Fruit fly (Drosophila melanogaster): ENCODE results near the gene Taf3.

Gene Taf3

DNA sequence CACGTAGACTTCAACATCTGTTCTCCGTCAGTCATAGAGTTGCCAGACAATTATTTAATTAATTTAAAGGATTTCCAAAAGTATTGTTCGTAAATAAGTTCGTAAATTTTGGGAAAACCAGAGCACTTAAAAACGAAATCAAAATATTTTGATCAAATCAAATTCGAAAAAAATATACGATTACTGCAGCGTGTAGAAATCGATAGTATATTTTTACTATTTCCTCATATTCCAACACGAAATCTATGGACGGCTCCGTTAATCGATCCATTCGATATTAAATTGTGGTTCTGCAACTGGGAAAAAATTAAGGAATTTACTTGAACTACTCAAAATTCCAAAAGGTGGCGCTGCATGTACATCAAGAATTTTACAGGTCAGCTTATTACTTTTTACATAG is 19.8 kb upstream of the Taf3 start (continued):
- TF ChIP-seq CG12391 (tag; optimal IDR thresholded peaks at IDR 0.05): peak; percentile 67
- TF ChIP-seq crp (GFP tag; optimal IDR thresholded peaks at IDR 0.05): peak; percentile 8 to 68
- TF ChIP-seq CG11560 (tag; IDR thresholded peaks at IDR 0.05): peak; percentile 99
- TF ChIP-seq unc-4 (GFP tag; IDR thresholded peaks at IDR 0.05; ENCODE audit: partially characterized antibody): peak; percentile 96
- peak; percentile 58 for TF ChIP-seq Xbp1 (GFP tag; optimal IDR thresholded peaks at IDR 0.05)
- peak; percentile 20 for TF ChIP-seq CG34376 (GFP tag; optimal IDR thresholded peaks at IDR 0.05)
- peak; percentile 96 for TF ChIP-seq Dll (GFP tag; IDR thresholded peaks at IDR 0.05; ENCODE audit: partially characterized antibody)
- no peak for TF ChIP-seq ham (GFP tag; IDR thresholded peaks at IDR 0.05)
- TF ChIP-seq CTCF (GFP tag; optimal IDR thresholded peaks at IDR 0.05): peak; percentile 97
- no peak for TF ChIP-seq lab (GFP tag; optimal IDR thresholded peaks at IDR 0.05)
- TF ChIP-seq eve (GFP tag; optimal IDR thresholded peaks at IDR 0.05): no peak
- TF ChIP-seq ATbp (GFP tag; optimal IDR thresholded peaks at IDR 0.05): no peak
- TF ChIP-seq Nf-YB (GFP tag; optimal IDR thresholded peaks at IDR 0.05): peak; percentile 32
- TF ChIP-seq CG33557 (GFP tag; optimal IDR thresholded peaks at IDR 0.05): no peak
- TF ChIP-seq fd102C (GFP tag; optimal IDR thresholded peaks at IDR 0.05): no peak
- TF ChIP-seq sc (optimal IDR thresholded peaks at IDR 0.05): no peak
- no peak for TF ChIP-seq sc (GFP tag; optimal IDR thresholded peaks at IDR 0.05)
- peak; percentile 29 for TF ChIP-seq CG8089 (GFP tag; optimal IDR thresholded peaks at IDR 0.05)
- peak; percentile 46 for TF ChIP-seq grau (tag; optimal IDR thresholded peaks at IDR 0.05)
- TF ChIP-seq ERR (GFP tag; optimal IDR thresholded peaks at IDR 0.05): peak; percentile 39
- no peak for TF ChIP-seq hkb (optimal IDR thresholded peaks at IDR 0.05)
- TF ChIP-seq hkb (GFP tag; IDR thresholded peaks at IDR 0.05): 0 out of 2 replicates have a peak, but pooled peaks have one; percentile 17
- no peak for TF ChIP-seq CG3065 (GFP tag; optimal IDR thresholded peaks at IDR 0.05)
- TF ChIP-seq CG14014 (GFP tag; IDR thresholded peaks at IDR 0.05): peak; percentile 36; the same call in 1 of the 2 replicates
- no peak for TF ChIP-seq tio (GFP tag; optimal IDR thresholded peaks at IDR 0.05)
- TF ChIP-seq Med (GFP tag): peak; percentile 91
- no peak for TF ChIP-seq B-H1 (GFP tag; IDR thresholded peaks at IDR 0.05)
- peak; percentile 56 for TF ChIP-seq CG9876 (GFP tag; optimal IDR thresholded peaks at IDR 0.05)
- TF ChIP-seq CG2875 (GFP tag; optimal IDR thresholded peaks at IDR 0.05): no peak
- TF ChIP-seq bsh (GFP tag; optimal IDR thresholded peaks at IDR 0.05): peak in 1 of 2 experiments; percentile 45
- TF ChIP-seq kah (GFP tag; optimal IDR thresholded peaks at IDR 0.05): no peak
- peak; percentile 92 for TF ChIP-seq Scr (GFP tag; IDR thresholded peaks at IDR 0.05; ENCODE audit: partially characterized antibody)
- no peak for TF ChIP-seq CG13775 (GFP tag; optimal IDR thresholded peaks at IDR 0.05)
- peak; percentile 65; the same call in 1 of the 2 replicates for TF ChIP-seq slbo (GFP tag; IDR thresholded peaks at IDR 0.05)
- peak; percentile 7 to 26 for TF ChIP-seq chif (GFP tag; optimal IDR thresholded peaks at IDR 0.05)
- TF ChIP-seq CG3995 (GFP tag; optimal IDR thresholded peaks at IDR 0.05): peak; percentile 21
- TF ChIP-seq Sox100B (GFP tag; optimal IDR thresholded peaks at IDR 0.05): peak; percentile 14
- TF ChIP-seq CG18262 (tag; optimal IDR thresholded peaks at IDR 0.05): peak; percentile 47
- no peak for TF ChIP-seq Nf-YA (GFP tag; IDR thresholded peaks at IDR 0.05)
- TF ChIP-seq Sry-β (GFP tag; optimal IDR thresholded peaks at IDR 0.05): no peak
- peak; percentile 89 for TF ChIP-seq pzg (GFP tag; optimal IDR thresholded peaks at IDR 0.05)
- TF ChIP-seq CG15073 (GFP tag; optimal IDR thresholded peaks at IDR 0.05): no peak
- no peak for TF ChIP-seq Oaz (GFP tag; IDR thresholded peaks at IDR 0.05)
- peak; percentile 18 for TF ChIP-seq CG3281 (GFP tag; optimal IDR thresholded peaks at IDR 0.05)
- TF ChIP-seq CG30020 (tag; optimal IDR thresholded peaks at IDR 0.05): peak; percentile 71
- TF ChIP-seq pfk (GFP tag; optimal IDR thresholded peaks at IDR 0.05): no peak
- no peak for TF ChIP-seq NC2α (GFP tag; optimal IDR thresholded peaks at IDR 0.05)
- TF ChIP-seq Opbp (GFP tag; IDR thresholded peaks at IDR 0.05; ENCODE audit: partially characterized antibody): peak; percentile 95; the same call in 2 of the 3 replicates
- peak; percentile 87 for TF ChIP-seq Hmr (GFP tag; optimal IDR thresholded peaks at IDR 0.05)
- no peak for TF ChIP-seq Rx (GFP tag; IDR thresholded peaks at IDR 0.05)
- TF ChIP-seq Doc2 (GFP tag; IDR thresholded peaks at IDR 0.05): no peak
